Worm (Caenorhabditis elegans): ENCODE results near the gene ZK813.5.

DNA sequence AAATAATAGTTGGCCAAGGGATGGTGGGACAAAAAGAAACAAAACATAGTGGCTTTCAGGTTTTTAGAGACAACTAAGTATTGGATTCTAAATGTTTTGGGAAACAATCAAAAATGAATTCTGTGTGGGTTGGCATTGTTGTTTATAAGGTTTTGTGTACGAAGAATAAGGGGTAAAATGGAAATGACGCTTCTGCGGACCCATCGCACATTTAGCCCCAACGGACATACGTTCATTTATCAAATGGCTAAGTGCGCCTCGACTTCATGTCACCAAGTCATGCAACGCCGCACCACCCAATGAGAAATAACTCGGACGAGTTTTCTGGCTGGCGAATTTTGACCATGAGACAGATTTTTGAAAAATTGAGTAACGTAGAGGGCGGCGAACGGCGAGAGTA, 19.3 kb upstream of the ZK813.5 start:
- TF ChIP-seq tbx-11 (GFP tag; IDR thresholded peaks at IDR 0.05) (no peak), tra-4 (tag; optimal IDR thresholded peaks at IDR 0.05) (no peak), hmg-4 (GFP tag; optimal IDR thresholded peaks at IDR 0.05) (no peak), ceh-36 (tag; optimal IDR thresholded peaks at IDR 0.05) (no peak), flt-1 (GFP tag; IDR thresholded peaks at IDR 0.05) (no peak), ets-7 (tag; optimal IDR thresholded peaks at IDR 0.05) (no peak), sea-1 (GFP tag; conservative IDR thresholded peaks at IDR 0.05) (no peak), B0310.2 (tag; optimal IDR thresholded peaks at IDR 0.05) (no peak), ama-1 (optimal IDR thresholded peaks at IDR 0.05) (no peak), aly-1 (tag; optimal IDR thresholded peaks at IDR 0.05) (no peak)

Measured in whole organism, early embryonic.